Fruit fly (Drosophila melanogaster) whole organism, embryonic: ENCODE results near the gene Sfp23F.

ENCODE experiments used
- Atf3 ChIP-seq: fragments of 200-800 bp; sonication (Bioruptor generic); optimal IDR thresholded peaks from 3 replicates; lab custom pipeline; 2016; ENCODE audit warnings: missing biosample characterization, missing genetic modification characterization
- B-H1 ChIP-seq: fragments of 200-800 bp; sonication (Bioruptor generic); IDR thresholded peaks from 3 replicates; pipeline ENCODE4 v1.3.6; 2022; ENCODE audit warnings: missing biosample characterization, missing genetic modification characterization
- CG10565 ChIP-seq: fragments of 200-800 bp; sonication (Bioruptor generic); optimal IDR thresholded peaks from 3 replicates; lab custom pipeline; 2016; ENCODE audit warnings: missing biosample characterization, mild to moderate bottlenecking, missing genetic modification characterization
- CG11695 ChIP-seq: fragments of 200-800 bp; sonication (Bioruptor generic); IDR thresholded peaks from 3 replicates; pipeline ENCODE4 v1.3.6; 2022; ENCODE audit warnings: missing biosample characterization, missing genetic modification characterization
- CG12391 ChIP-seq: fragments of 200-800 bp; sonication (Bioruptor generic); optimal IDR thresholded peaks from 3 replicates; lab custom pipeline; 2018; ENCODE audit warnings: missing biosample characterization, mild to moderate bottlenecking, missing genetic modification characterization, moderate library complexity
- CG12659 ChIP-seq: fragments of 200-800 bp; sonication (Bioruptor generic); optimal IDR thresholded peaks from 3 replicates; lab custom pipeline; 2017; ENCODE audit warnings: mild to moderate bottlenecking, missing biosample characterization, missing genetic modification reagents, missing genetic modification characterization
- CG14965 ChIP-seq: fragments of 200-800 bp; sonication (Bioruptor generic); optimal IDR thresholded peaks from 2 replicates; lab custom pipeline; 2016; ENCODE audit warnings: missing biosample characterization, missing genetic modification characterization, borderline replicate concordance
- CG1602 ChIP-seq: fragments of 200-800 bp; sonication (Bioruptor generic); optimal IDR thresholded peaks from 3 replicates; lab custom pipeline; 2016; ENCODE audit warnings: missing biosample characterization, missing genetic modification characterization
- CG1647 ChIP-seq: fragments of 200-800 bp; sonication (Bioruptor generic); optimal IDR thresholded peaks from 3 replicates; lab custom pipeline; 2016; ENCODE audit warnings: missing biosample characterization, missing genetic modification characterization
- CG17385 ChIP-seq: fragments of 200-800 bp; sonication (Bioruptor generic); optimal IDR thresholded peaks from 3 replicates; lab custom pipeline; 2018; ENCODE audit warnings: missing biosample characterization, mild to moderate bottlenecking, missing genetic modification characterization
- CG17568 ChIP-seq: fragments of 200-800 bp; sonication (Bioruptor generic); optimal IDR thresholded peaks from 2 replicates; lab custom pipeline; 2018; ENCODE audit warnings: missing biosample characterization, mild to moderate bottlenecking, missing genetic modification characterization, moderate library complexity
- CG3163 ChIP-seq: fragments of 200-800 bp; sonication (Bioruptor generic); optimal IDR thresholded peaks from 3 replicates; lab custom pipeline; 2016; ENCODE audit warnings: missing biosample characterization, missing genetic modification characterization
- CG33213 ChIP-seq: fragments of 200-800 bp; sonication (Bioruptor generic); optimal IDR thresholded peaks from 3 replicates; lab custom pipeline; 2016; ENCODE audit warnings: missing biosample characterization, missing genetic modification characterization
- CG3995 ChIP-seq: fragments of 200-800 bp; sonication (Bioruptor generic); optimal IDR thresholded peaks from 3 replicates; lab custom pipeline; 2016; ENCODE audit warnings: missing biosample characterization, missing genetic modification characterization
- CG4360 ChIP-seq: fragments of 200-800 bp; sonication (Bioruptor generic); IDR thresholded peaks from 2 replicates; pipeline ENCODE4 v1.3.6; 2022; ENCODE audit warnings: missing biosample characterization, missing genetic modification characterization
- CG5953 ChIP-seq: fragments of 200-800 bp; sonication (Bioruptor generic); IDR thresholded peaks from 2 replicates; pipeline ENCODE4 v1.3.6; 2022; ENCODE audit warnings: missing biosample characterization, missing genetic modification characterization
- CG6272 ChIP-seq: fragments of 200-800 bp; sonication (Bioruptor generic); IDR thresholded peaks from 2 replicates; pipeline ENCODE4 v1.3.6; 2022; ENCODE audit warnings: missing biosample characterization, missing genetic modification characterization
- CG7271 ChIP-seq: fragments of 200-800 bp; sonication (Bioruptor generic); optimal IDR thresholded peaks from 2 replicates; lab custom pipeline; 2018; ENCODE audit warnings: missing biosample characterization, mild to moderate bottlenecking, missing genetic modification characterization, moderate library complexity
- CG7556 ChIP-seq: fragments of 200-800 bp; sonication (Bioruptor generic); optimal IDR thresholded peaks from 2 replicates; lab custom pipeline; 2017; ENCODE audit warnings: missing biosample characterization, mild to moderate bottlenecking, missing genetic modification characterization
- CG7928 ChIP-seq: fragments of 200-800 bp; sonication (Bioruptor generic); optimal IDR thresholded peaks from 2 replicates; lab custom pipeline; 2017; ENCODE audit warnings: missing biosample characterization, mild to moderate bottlenecking, missing genetic modification characterization
- CG7963 ChIP-seq: fragments of 200-800 bp; sonication (Bioruptor generic); IDR thresholded peaks from 3 replicates; pipeline ENCODE4 v1.3.6; 2022; ENCODE audit warnings: missing biosample characterization, missing genetic modification characterization; ENCODE audit not compliant: partially characterized antibody
- CG9215 ChIP-seq: fragments of 200-800 bp; sonication (Bioruptor generic); IDR thresholded peaks from 2 replicates; pipeline ENCODE4 v1.3.6; 2022; ENCODE audit warnings: missing biosample characterization, missing genetic modification characterization
- D19A ChIP-seq: fragments of 200-800 bp; optimal IDR thresholded peaks from 3 replicates; lab custom pipeline; 2019; ENCODE audit warnings: missing biosample characterization, mild to moderate bottlenecking, missing genetic modification characterization, moderate library complexity
- Dll ChIP-seq: fragments of 200-800 bp; sonication (Bioruptor generic); IDR thresholded peaks from 4 replicates; pipeline ENCODE4 v1.3.6; 2022; ENCODE audit warnings: missing biosample characterization, missing genetic modification characterization; ENCODE audit not compliant: partially characterized antibody
- Hand ChIP-seq: fragments of 200-800 bp; sonication (Bioruptor generic); optimal IDR thresholded peaks from 2 replicates; lab custom pipeline; 2017; ENCODE audit warnings: mild to moderate bottlenecking, missing biosample characterization, missing genetic modification reagents, missing genetic modification characterization
- Hr3 ChIP-seq: fragments of 200-800 bp; sonication (Bioruptor generic); optimal IDR thresholded peaks from 3 replicates; lab custom pipeline; 2016; ENCODE audit warnings: missing biosample characterization, missing genetic modification characterization
- Hr39 ChIP-seq: fragments of >200 bp; optimal IDR thresholded peaks from 2 replicates; lab custom pipeline; 2017
- NFAT ChIP-seq: fragments of 200-800 bp; sonication (Bioruptor generic); IDR thresholded peaks from 2 replicates; pipeline ENCODE4 v1.3.6; 2022; ENCODE audit warnings: missing biosample characterization, missing genetic modification characterization
- Ptx1 ChIP-seq: fragments of 200-800 bp; sonication (Bioruptor generic); IDR thresholded peaks from 2 replicates; pipeline ENCODE4 v1.3.6; 2022; ENCODE audit warnings: missing biosample characterization, missing genetic modification characterization
- Side ChIP-seq: fragments of 200-800 bp; sonication (Bioruptor generic); optimal IDR thresholded peaks from 2 replicates; lab custom pipeline; 2016; ENCODE audit warnings: missing biosample characterization, missing genetic modification characterization
- amos ChIP-seq: fragments of 200-800 bp; sonication (Bioruptor generic); IDR thresholded peaks from 2 replicates; pipeline ENCODE4 v1.3.6; 2022; ENCODE audit warnings: missing biosample characterization, missing genetic modification characterization; ENCODE audit not compliant: partially characterized antibody
- ase ChIP-seq: fragments of 200-800 bp; sonication (Bioruptor generic); IDR thresholded peaks from 3 replicates; pipeline ENCODE4 v1.3.6; 2022; ENCODE audit warnings: missing biosample characterization, missing genetic modification characterization
- bab2 ChIP-seq: fragments of 200-800 bp; sonication (Bioruptor generic); optimal IDR thresholded peaks from 2 replicates; lab custom pipeline; 2016; ENCODE audit warnings: missing biosample characterization, missing genetic modification characterization
- br ChIP-seq: fragments of >200 bp; optimal IDR thresholded peaks from 2 replicates; lab custom pipeline; 2017
- corto ChIP-seq: fragments of 200-800 bp; sonication (Bioruptor generic); optimal IDR thresholded peaks from 2 replicates; lab custom pipeline; 2016; ENCODE audit warnings: missing biosample characterization, mild to moderate bottlenecking, missing genetic modification characterization, moderate library complexity
- crc ChIP-seq: fragments of 200-800 bp; sonication (Bioruptor generic); optimal IDR thresholded peaks from 2 replicates; lab custom pipeline; 2016; ENCODE audit warnings: missing biosample characterization, missing genetic modification characterization
- crp ChIP-seq, 2 experiments: fragments of 200-800 bp; sonication (Bioruptor generic); optimal IDR thresholded peaks; 2 replicates in 1 of 2; 3 replicates in 1 of 2; lab custom pipeline; 2017; ENCODE audit warnings: missing biosample characterization in 2 of 2, missing genetic modification characterization in 2 of 2, mild to moderate bottlenecking in 1 of 2, moderate library complexity in 1 of 2
- dati ChIP-seq: fragments of 200-800 bp; sonication (Bioruptor generic); IDR thresholded peaks from 2 replicates; pipeline ENCODE4 v1.3.6; 2022; ENCODE audit warnings: missing biosample characterization, missing genetic modification characterization
- disco-r ChIP-seq: fragments of 200-800 bp; sonication (Bioruptor generic); optimal IDR thresholded peaks from 2 replicates; lab custom pipeline; 2016; ENCODE audit warnings: missing biosample characterization, missing genetic modification characterization
- hb ChIP-seq: fragments of 200-800 bp; sonication (Bioruptor generic); IDR thresholded peaks from 3 replicates; pipeline ENCODE4 v1.3.6; 2022; ENCODE audit warnings: missing biosample characterization, missing genetic modification characterization; ENCODE audit not compliant: partially characterized antibody
- jing ChIP-seq: fragments of 200-800 bp; sonication (Bioruptor generic); optimal IDR thresholded peaks from 2 replicates; lab custom pipeline; 2018; ENCODE audit warnings: missing biosample characterization, mild to moderate bottlenecking, missing genetic modification characterization
- lab ChIP-seq: fragments of 200-800 bp; sonication (Bioruptor generic); optimal IDR thresholded peaks from 3 replicates; lab custom pipeline; 2017; ENCODE audit warnings: missing biosample characterization, missing genetic modification characterization, mild to moderate bottlenecking, moderate library complexity, missing genetic modification reagents
- lmd ChIP-seq: fragments of 200-800 bp; sonication (Bioruptor generic); IDR thresholded peaks from 2 replicates; pipeline ENCODE4 v1.3.6; 2022; ENCODE audit warnings: missing biosample characterization, missing genetic modification characterization
- nmo ChIP-seq: fragments of 200-800 bp; sonication (Bioruptor generic); optimal IDR thresholded peaks from 2 replicates; lab custom pipeline; 2018; ENCODE audit warnings: missing biosample characterization, mild to moderate bottlenecking, missing genetic modification characterization, moderate library complexity
- prd ChIP-seq, 3 experiments: fragments of >200 bp in 2 of 3; fragments of 200-800 bp in 1 of 3; sonication (Bioruptor generic) in 1 of 3; optimal IDR thresholded peaks in 2 of 3; IDR thresholded peaks in 1 of 3; 2 replicates in 2 of 3; 3 replicates in 1 of 3; pipeline versions ENCODE4 v1.3.6 to Lab custom; 2017 to 2022; ENCODE audit warnings: missing biosample characterization in 1 of 3, missing genetic modification characterization in 1 of 3
- pzg ChIP-seq: fragments of 200-800 bp; sonication (Bioruptor generic); optimal IDR thresholded peaks from 3 replicates; lab custom pipeline; 2018; ENCODE audit warnings: missing biosample characterization, mild to moderate bottlenecking, missing genetic modification characterization, moderate library complexity
- sens-2 ChIP-seq: fragments of 200-800 bp; sonication (Bioruptor generic); IDR thresholded peaks from 2 replicates; pipeline ENCODE4 v1.3.6; 2022; ENCODE audit warnings: missing biosample characterization, missing genetic modification characterization
- trem ChIP-seq: fragments of 200-800 bp; optimal IDR thresholded peaks from 3 replicates; lab custom pipeline; 2019; ENCODE audit warnings: missing biosample characterization, mild to moderate bottlenecking, missing genetic modification characterization, moderate library complexity
- zfh1 ChIP-seq: fragments of 200-800 bp; sonication (Bioruptor generic); IDR thresholded peaks from 3 replicates; pipeline ENCODE4 v1.3.6; 2022; ENCODE audit warnings: missing biosample characterization, missing genetic modification characterization

The Sfp23F gene

DNA sequence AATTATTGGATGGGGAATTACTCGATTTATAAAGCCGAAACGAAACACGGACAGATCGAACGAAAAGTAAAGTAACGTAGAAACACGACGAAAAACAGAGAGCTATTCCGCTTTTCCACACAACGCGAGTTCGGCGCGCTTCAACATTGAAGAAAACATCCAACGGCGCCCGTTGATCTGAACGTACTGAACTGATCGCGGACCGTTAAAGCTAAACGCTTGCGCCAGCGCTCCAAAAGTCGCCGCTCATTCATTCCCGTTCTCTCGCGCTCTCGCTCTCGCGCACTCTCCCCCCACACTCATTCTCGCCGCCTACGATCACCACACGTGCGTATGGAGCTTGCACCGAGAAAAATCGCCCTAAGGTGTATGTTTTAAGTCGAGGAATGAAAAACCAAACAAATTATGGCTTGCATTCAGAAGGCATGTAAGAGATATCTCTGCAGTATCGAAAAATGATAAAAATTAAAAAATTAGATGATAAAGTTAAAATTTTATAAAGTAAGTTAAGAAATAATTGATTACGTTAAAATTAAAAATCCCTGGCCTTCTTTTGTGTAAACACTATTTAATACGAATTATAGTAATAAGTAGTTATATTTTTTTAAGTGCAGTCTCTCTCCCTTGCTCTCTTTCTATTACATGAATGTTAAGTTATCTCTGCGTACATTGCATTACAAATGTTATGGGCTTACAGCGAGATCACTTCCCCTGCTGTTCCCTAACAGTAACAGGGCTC lies 32.7 kb downstream of the Sfp23F start, which contains the start of gene E23 (continued):
- TF ChIP-seq CG6272 (GFP tag; lab: Robert Waterston, UW) (peak; percentile 97), CG3163 (GFP tag; lab: Kevin White, UChicago) (peak; percentile 82), CG3995 (peak; percentile 71), CG11695 (GFP tag; lab: Robert Waterston, UW) (peak; percentile 99), dati (GFP tag; lab: Robert Waterston, UW) (peak; percentile 49; the same call in 1 of the 2 replicates), Dll (peak; percentile 43; the same call in 3 of the 4 replicates), crp (GFP tag; optimal IDR thresholded peaks at IDR 0.05; lab: Kevin White, UChicago) (peak in 1 of 2 experiments; percentile 73), hb (GFP tag; lab: Robert Waterston, UW) (peak; percentile 9; the same call in 1 of the 3 replicates), crc (GFP tag; lab: Kevin White, UChicago) (peak; percentile 82), CG1647 (GFP tag; lab: Kevin White, UChicago) (peak; percentile 94), amos (peak; percentile 58; the same call in 1 of the 2 replicates), jing (GFP tag; lab: Kevin White, UChicago) (peak; percentile 93), br (lab: Kevin White, UChicago) (no peak), CG9215 (GFP tag; lab: Robert Waterston, UW) (peak; percentile 95), nmo (peak; percentile 100), bab2 (GFP tag; lab: Kevin White, UChicago) (peak; percentile 93), Hr3 (GFP tag; lab: Kevin White, UChicago) (peak; percentile 99), prd (optimal IDR thresholded peaks at IDR 0.05; lab: Kevin White, UChicago) (no peak), prd (GFP tag; IDR thresholded peaks at IDR 0.05; lab: Robert Waterston, UW) (peak; percentile 98), NFAT (GFP tag; lab: Robert Waterston, UW) (peak; percentile 97), sens-2 (peak; percentile 94), corto (peak; percentile 77), B-H1 (GFP tag; lab: Robert Waterston, UW) (peak; percentile 96), CG12659 (peak; percentile 99), CG12391 (tag; lab: Kevin White, UChicago) (peak; percentile 100), CG17568 (GFP tag; lab: Kevin White, UChicago) (peak; percentile 98), CG7271 (peak; percentile 83), CG10565 (GFP tag; lab: Kevin White, UChicago) (peak; percentile 89), Ptx1 (GFP tag; lab: Robert Waterston, UW) (peak; percentile 99), CG5953 (GFP tag; lab: Robert Waterston, UW) (peak; percentile 95), CG33213 (peak; percentile 91), Side (GFP tag; lab: Kevin White, UChicago) (peak; percentile 92), trem (tag; lab: Kevin White, UChicago) (peak; percentile 97), CG17385 (GFP tag; lab: Kevin White, UChicago) (peak; percentile 98), lab (peak; percentile 98), ase (GFP tag; lab: Robert Waterston, UW) (peak; percentile 97), Atf3 (GFP tag; lab: Kevin White, UChicago) (peak; percentile 93), CG7556 (GFP tag; lab: Kevin White, UChicago) (peak; percentile 100), lmd (GFP tag; lab: Robert Waterston, UW) (peak; percentile 99), Hr39 (lab: Kevin White, UChicago) (no peak), CG1602 (GFP tag; lab: Kevin White, UChicago) (peak; percentile 99), CG4360 (GFP tag; lab: Robert Waterston, UW) (peak; percentile 79), disco-r (peak; percentile 90), CG7928 (GFP tag; lab: Kevin White, UChicago) (peak; percentile 81), CG14965 (GFP tag; lab: Kevin White, UChicago) (peak; percentile 20), CG7963 (GFP tag; lab: Robert Waterston, UW) (0 out of 3 replicates have a peak, but pooled peaks have one; percentile 36), D19A (peak; percentile 98), zfh1 (peak; percentile 98), Hand (GFP tag; lab: Kevin White, UChicago) (peak; percentile 97), pzg (GFP tag; lab: Kevin White, UChicago) (peak; percentile 13)
